Worm (Caenorhabditis elegans): ENCODE measurements around the gene ced-2.
"Not testable (repeated sequence)": the region's sequence is repeated elsewhere in the genome, so short reads cannot be mapped to it uniquely, and the experiment has no call there.

ced-2 gene

ce11 chrIV:1645198-1645597 is 48.1 kb downstream of the ced-2 start, which contains the start of gene nhr-274:
nhr-274 (minus strand) TSS chrIV:1645298.
- not testable (repeated sequence) for TF ChIP-seq unc-62 (GFP tag; optimal IDR thresholded peaks at IDR 0.05)

- TF ChIP-seq unc-62 (GFP tag; optimal IDR thresholded peaks at IDR 0.05) = no peak
These were observed 52.2 kb downstream of the ced-2 start for ce11 chrIV:1649349-1649748.

- TF ChIP-seq unc-62 (GFP tag; optimal IDR thresholded peaks at IDR 0.05) = no peak
These were observed 52.7 kb downstream of the ced-2 start for ce11 chrIV:1649794-1650193.
